Fruit fly (Drosophila melanogaster): Measurements from ENCODE around the gene CG10183.

The CG10183 gene

DNA sequence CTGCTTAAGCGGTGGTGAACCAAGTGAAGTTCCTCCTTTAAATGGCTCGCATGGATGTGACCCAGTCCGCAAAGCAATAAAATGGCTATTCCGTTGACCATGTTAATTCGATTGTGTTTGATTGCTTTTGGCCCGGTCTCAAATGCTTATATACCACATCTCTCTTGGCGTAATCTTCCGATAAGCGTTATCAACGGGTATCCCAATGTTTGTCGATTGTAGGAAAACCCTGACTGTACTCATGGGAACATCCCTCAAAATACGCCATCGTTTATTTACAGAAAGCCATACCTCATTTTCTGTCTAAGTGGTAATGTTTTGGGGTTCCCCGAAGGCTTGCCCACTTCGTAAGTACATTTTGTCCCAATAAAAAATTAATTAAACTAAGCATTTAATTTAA, at the start of gene CG10183:
TSS of gene CG10183 (minus strand) at position 101 of the 400 bp plus-strand sequence.
- no peak for TF ChIP-seq svp (GFP tag)
- no peak for TF ChIP-seq CG15336 (GFP tag; IDR thresholded peaks at IDR 0.05)
- no peak for TF ChIP-seq CG9139 (GFP tag; optimal IDR thresholded peaks at IDR 0.05)
- TF ChIP-seq CG10631 (GFP tag; optimal IDR thresholded peaks at IDR 0.05), result no peak
- TF ChIP-seq CG31627 (GFP tag; optimal IDR thresholded peaks at IDR 0.05), result no peak
- no peak for TF ChIP-seq CG6808 (GFP tag; optimal IDR thresholded peaks at IDR 0.05)
- no peak for TF ChIP-seq CG32006 (GFP tag; optimal IDR thresholded peaks at IDR 0.05)

DNA sequence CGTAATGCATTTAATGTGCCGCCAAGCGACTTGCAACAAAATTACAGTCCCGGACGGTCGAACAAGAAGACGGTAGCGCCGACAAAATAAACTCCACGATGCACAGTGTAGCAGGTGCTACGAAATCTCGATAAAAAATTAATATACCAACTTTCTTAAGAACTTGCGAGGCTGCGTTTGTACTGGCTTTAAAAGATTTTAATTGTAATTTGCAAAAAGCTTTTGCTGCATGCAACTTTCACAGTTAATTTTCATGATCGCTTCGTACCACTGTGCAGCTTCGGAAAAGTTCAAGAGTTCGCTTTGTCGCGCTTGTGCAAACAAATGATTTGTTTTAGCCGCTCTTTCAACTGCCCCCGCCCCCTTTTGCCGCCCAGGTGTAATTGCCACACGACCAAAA, 47.3 kb upstream of the CG10183 start:
- TF ChIP-seq CG1621 (tag; optimal IDR thresholded peaks at IDR 0.05) (peak; percentile 49), Blimp-1 (GFP tag; optimal IDR thresholded peaks at IDR 0.05) (no peak), vri (GFP tag; optimal IDR thresholded peaks at IDR 0.05) (peak; percentile 36), CG34406 (GFP tag; optimal IDR thresholded peaks at IDR 0.05) (peak; percentile 68), CG3032 (tag; optimal IDR thresholded peaks at IDR 0.05) (peak; percentile 46), Smox (GFP tag; optimal IDR thresholded peaks at IDR 0.05) (peak; percentile 66), OdsH (GFP tag; optimal IDR thresholded peaks at IDR 0.05) (peak; percentile 88), achi (GFP tag; optimal IDR thresholded peaks at IDR 0.05) (peak; percentile 80), Gug (GFP tag; IDR thresholded peaks at IDR 0.05) (peak; percentile 80), fkh (GFP tag; optimal IDR thresholded peaks at IDR 0.05) (no peak), Hr39 (GFP tag; optimal IDR thresholded peaks at IDR 0.05) (peak; percentile 80), CG10631 (GFP tag; optimal IDR thresholded peaks at IDR 0.05) (peak; percentile 61), Eip78C (GFP tag) (peak; percentile 93), CG6276 (GFP tag; optimal IDR thresholded peaks at IDR 0.05) (peak; percentile 88), svp (GFP tag) (peak; percentile 89), CG6792 (GFP tag; optimal IDR thresholded peaks at IDR 0.05) (peak; percentile 65), cyc (GFP tag; optimal IDR thresholded peaks at IDR 0.05) (peak; percentile 72), CG11294 (GFP tag; IDR thresholded peaks at IDR 0.05) (peak; percentile 79; the same call in 1 of the 2 replicates), Sox14 (GFP tag; optimal IDR thresholded peaks at IDR 0.05) (peak; percentile 78), Hr4 (GFP tag; optimal IDR thresholded peaks at IDR 0.05) (peak; percentile 92), Ets21C (GFP tag; optimal IDR thresholded peaks at IDR 0.05) (peak; percentile 68), dsx (GFP tag; optimal IDR thresholded peaks at IDR 0.05; ENCODE audit: poor library complexity, severe bottlenecking) (peak; percentile 48), Sox102F (GFP tag; optimal IDR thresholded peaks at IDR 0.05) (peak; percentile 73), CG7368 (GFP tag; optimal IDR thresholded peaks at IDR 0.05) (peak; percentile 67), salr (GFP tag; optimal IDR thresholded peaks at IDR 0.05) (peak; percentile 53 to 61), acj6 (GFP tag; optimal IDR thresholded peaks at IDR 0.05) (peak; percentile 84), net (GFP tag; optimal IDR thresholded peaks at IDR 0.05) (peak; percentile 86), CG4318 (GFP tag; optimal IDR thresholded peaks at IDR 0.05) (peak; percentile 85), CG6854 (GFP tag; optimal IDR thresholded peaks at IDR 0.05) (no peak), fd85E (GFP tag; optimal IDR thresholded peaks at IDR 0.05) (no peak), CG6808 (GFP tag; optimal IDR thresholded peaks at IDR 0.05) (peak; percentile 40), pdm3 (GFP tag; optimal IDR thresholded peaks at IDR 0.05) (peak; percentile 84), Ets96B (tag; optimal IDR thresholded peaks at IDR 0.05) (peak; percentile 62), CG32006 (GFP tag; optimal IDR thresholded peaks at IDR 0.05) (peak; percentile 88), CG11902 (GFP tag; optimal IDR thresholded peaks at IDR 0.05) (peak; percentile 67), dac (GFP tag; optimal IDR thresholded peaks at IDR 0.05) (peak; percentile 79), CG3919 (GFP tag; optimal IDR thresholded peaks at IDR 0.05) (peak; percentile 87), Lpt (GFP tag; optimal IDR thresholded peaks at IDR 0.05) (peak; percentile 81), CG8319 (GFP tag; optimal IDR thresholded peaks at IDR 0.05) (peak; percentile 63), CG8119 (GFP tag; IDR thresholded peaks at IDR 0.05) (peak; percentile 92), lz (GFP tag; optimal IDR thresholded peaks at IDR 0.05) (peak; percentile 65), Eip93F (GFP tag; optimal IDR thresholded peaks at IDR 0.05) (no peak), ss (GFP tag; optimal IDR thresholded peaks at IDR 0.05) (peak in 1 of 2 experiments; percentile 11), CG8632 (GFP tag; optimal IDR thresholded peaks at IDR 0.05) (peak; percentile 62), Met (GFP tag; optimal IDR thresholded peaks at IDR 0.05) (peak; percentile 73), eg (GFP tag; IDR thresholded peaks at IDR 0.05) (peak; percentile 93), topi (GFP tag; optimal IDR thresholded peaks at IDR 0.05) (peak; percentile 74)
